Fruit fly (Drosophila melanogaster) whole organism, pupa: ENCODE results near the gene CG2680.

Experiments used
- CG10348 ChIP-seq: fragments of 200-800 bp; sonication (Bioruptor generic); IDR thresholded peaks from 2 replicates; pipeline ENCODE4 v1.3.6; 2022; ENCODE audit warnings: missing biosample characterization, missing genetic modification characterization
- CG12605 ChIP-seq: fragments of 200-800 bp; sonication (Bioruptor generic); IDR thresholded peaks from 2 replicates; pipeline ENCODE4 v1.3.6; 2022; ENCODE audit warnings: missing biosample characterization, missing genetic modification characterization
- CG13204 ChIP-seq: fragments of 200-800 bp; sonication (Bioruptor generic); optimal IDR thresholded peaks from 2 replicates; lab custom pipeline; 2018; ENCODE audit warnings: missing biosample characterization, mild to moderate bottlenecking, missing genetic modification characterization, moderate library complexity
- CG32121 ChIP-seq: fragments of 200-800 bp; sonication (Bioruptor generic); IDR thresholded peaks from 2 replicates; pipeline ENCODE4 v1.3.6; 2022; ENCODE audit warnings: missing biosample characterization, missing genetic modification characterization
- CG34367 ChIP-seq: fragments of 200-800 bp; sonication (Bioruptor generic); optimal IDR thresholded peaks from 2 replicates; lab custom pipeline; 2018; ENCODE audit warnings: missing biosample characterization, mild to moderate bottlenecking, missing genetic modification characterization
- CG4496 ChIP-seq: fragments of 200-800 bp; sonication (Bioruptor generic); IDR thresholded peaks from 3 replicates; pipeline ENCODE4 v1.3.6; 2022; ENCODE audit warnings: missing biosample characterization, missing genetic modification characterization
- CG8159 ChIP-seq: fragments of 200-800 bp; sonication (Bioruptor generic); optimal IDR thresholded peaks from 3 replicates; lab custom pipeline; 2018; ENCODE audit warnings: missing biosample characterization, mild to moderate bottlenecking, missing genetic modification characterization, moderate library complexity
- CG9948 ChIP-seq: fragments of 200-800 bp; sonication (Bioruptor generic); optimal IDR thresholded peaks from 2 replicates; lab custom pipeline; 2018; ENCODE audit warnings: missing biosample characterization, mild to moderate bottlenecking, missing genetic modification characterization, moderate library complexity
- D1 ChIP-seq: fragments of 200-800 bp; sonication (Bioruptor generic); optimal IDR thresholded peaks from 2 replicates; lab custom pipeline; 2018; ENCODE audit warnings: missing biosample characterization, mild to moderate bottlenecking, missing genetic modification characterization, moderate library complexity
- EcR ChIP-seq: fragments of 200-800 bp; sonication (Bioruptor generic); optimal IDR thresholded peaks from 3 replicates; lab custom pipeline; 2019; ENCODE audit warnings: missing biosample characterization, missing genetic modification characterization, mild to moderate bottlenecking, moderate library complexity, missing genetic modification reagents
- Pif1A ChIP-seq: fragments of 200-800 bp; sonication (Bioruptor generic); optimal IDR thresholded peaks from 3 replicates; lab custom pipeline; 2016; ENCODE audit warnings: missing biosample characterization, missing genetic modification characterization
- fd96Ca ChIP-seq: fragments of 200-800 bp; sonication (Bioruptor generic); IDR thresholded peaks from 3 replicates; pipeline ENCODE4 v1.3.6; 2022; ENCODE audit warnings: missing biosample characterization, missing genetic modification characterization
- gl ChIP-seq: fragments of 200-800 bp; sonication (Bioruptor generic); optimal IDR thresholded peaks from 2 replicates; lab custom pipeline; 2018; ENCODE audit warnings: missing biosample characterization, mild to moderate bottlenecking, missing genetic modification characterization
- rn ChIP-seq: fragments of 200-800 bp; sonication (Bioruptor generic); IDR thresholded peaks from 2 replicates; pipeline ENCODE4 v1.3.6; 2022; ENCODE audit warnings: missing biosample characterization, missing genetic modification characterization

DNA sequence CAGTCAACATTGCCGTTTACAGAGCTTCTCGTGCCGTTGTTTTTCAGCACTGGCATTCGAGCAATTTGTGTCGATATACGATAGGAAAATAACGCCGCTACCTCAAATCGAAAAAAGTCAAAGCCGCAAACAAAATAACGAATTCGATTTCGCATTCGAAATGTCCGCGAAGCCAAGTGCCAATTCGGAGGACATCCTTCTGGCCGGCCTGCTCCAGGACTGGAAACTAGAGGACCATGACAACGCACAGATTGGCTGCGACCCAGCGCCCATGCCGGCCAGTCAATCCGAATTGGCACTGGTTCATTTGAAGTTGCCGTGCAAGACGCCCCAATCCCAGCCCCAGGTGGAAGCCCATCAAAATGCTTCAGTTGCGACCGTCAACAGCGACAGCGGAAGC, 7.5 kb upstream of the CG2680 start:
- TF ChIP-seq Pif1A (GFP tag; lab: Kevin White, UChicago) (no peak), rn (GFP tag; lab: Robert Waterston, UW) (no peak), CG13204 (GFP tag; lab: Kevin White, UChicago) (no peak), EcR (GFP tag; lab: Kevin White, UChicago) (no peak), CG32121 (GFP tag; lab: Robert Waterston, UW) (no peak), CG10348 (GFP tag; lab: Robert Waterston, UW) (no peak), CG34367 (tag; lab: Kevin White, UChicago) (no peak), D1 (tag; lab: Kevin White, UChicago) (no peak), gl (tag; lab: Kevin White, UChicago) (no peak), CG12605 (GFP tag; lab: Robert Waterston, UW) (no peak), CG8159 (no peak), CG4496 (GFP tag; lab: Robert Waterston, UW) (0 out of 3 replicates have a peak, but pooled peaks have one; percentile 17), fd96Ca (GFP tag; lab: Robert Waterston, UW) (peak; percentile 54; the same call in 1 of the 3 replicates), CG9948 (tag; lab: Kevin White, UChicago) (no peak)
